Worm (Caenorhabditis elegans) whole organism, young adult: Measurements from ENCODE around the gene scrm-5.

Experiments used
- F57A8.1 ChIP-seq: fragments of 200-800 bp; sonication (Bioruptor generic); optimal IDR thresholded peaks from 2 replicates; lab custom pipeline; 2018; ENCODE audit warnings: mild to moderate bottlenecking, missing genetic modification characterization, moderate library complexity, missing compliant biosample characterization
- pha-4 ChIP-seq: fragments of 150-350 bp; sonication (generic microtip); optimal IDR thresholded peaks from 2 replicates; lab custom pipeline; 2014; ENCODE audit warnings: missing biosample characterization, missing genetic modification reagents, missing genetic modification characterization

ce11 chrIV:4114526-4114925, 47.7 kb upstream of the scrm-5 start, which contains the start of gene F49F1.15:
- TF ChIP-seq pha-4 (tag; lab: Kevin White, UChicago) = no peak
- no peak for TF ChIP-seq F57A8.1 (GFP tag; lab: Kevin White, UChicago)
